Worm (Caenorhabditis elegans) whole organism, L1 larva: ENCODE measurements around the gene C33B4.4.

ENCODE experiments used
- ama-1 ChIP-seq: fragments of 150-350 bp; optimal IDR thresholded peaks from 2 replicates; lab custom pipeline; 2014
- nhr-11 ChIP-seq: fragments of 150-350 bp; optimal IDR thresholded peaks from 2 replicates; lab custom pipeline; 2014; ENCODE audit warnings: missing biosample characterization, missing genetic modification characterization
- nhr-12 ChIP-seq: sonication (generic microtip); optimal IDR thresholded peaks from 2 replicates; lab custom pipeline; 2017; ENCODE audit warnings: missing biosample characterization, missing genetic modification characterization
- nhr-77 ChIP-seq: fragments of 150-350 bp; optimal IDR thresholded peaks from 2 replicates; lab custom pipeline; 2014; ENCODE audit warnings: missing biosample characterization, missing genetic modification characterization
- sup-37 ChIP-seq: fragments of 200-800 bp; sonication (Bioruptor generic); optimal IDR thresholded peaks from 2 replicates; lab custom pipeline; 2018; ENCODE audit warnings: mild to moderate bottlenecking, missing genetic modification characterization, missing compliant biosample characterization
- unc-86 ChIP-seq: sonication (generic microtip); optimal IDR thresholded peaks from 2 replicates; lab custom pipeline; 2016; ENCODE audit warnings: missing genetic modification characterization, missing compliant biosample characterization

- TF ChIP-seq nhr-11 (no peak), nhr-77 (no peak), sup-37 (GFP tag; lab: Kevin White, UChicago) (no peak), nhr-12 (no peak), ama-1 (lab: Kevin White, UChicago) (no peak), unc-86 (tag; lab: Kevin White, UChicago) (no peak)
These were observed 11.3 kb downstream of the C33B4.4 start, which contains the start of gene C33B4.2 for ce11 chrII:11371981-11372380.
